Worm (Caenorhabditis elegans) whole organism, late embryonic: Measurements from ENCODE around the gene C29H12.2.

Experiments used
- ceh-14 ChIP-seq: sonication (generic microtip); optimal IDR thresholded peaks from 2 replicates; lab custom pipeline; 2016; ENCODE audit warnings: missing genotype, missing genetic modification characterization, missing compliant biosample characterization
- lim-6 ChIP-seq: sonication (generic microtip); optimal IDR thresholded peaks from 2 replicates; lab custom pipeline; 2016; ENCODE audit warnings: missing genetic modification characterization, missing compliant biosample characterization
- lin-11 ChIP-seq: fragments of 200-800 bp; sonication (Bioruptor generic); optimal IDR thresholded peaks from 2 replicates; lab custom pipeline; 2018; ENCODE audit warnings: mild to moderate bottlenecking, missing genetic modification characterization, missing compliant biosample characterization
- pax-1 ChIP-seq: fragments of 150-350 bp; optimal IDR thresholded peaks from 2 replicates; lab custom pipeline; 2014; ENCODE audit warnings: missing biosample characterization, missing genetic modification characterization
- pha-4 ChIP-seq: fragments of 150-350 bp; optimal IDR thresholded peaks from 2 replicates; lab custom pipeline; 2018; ENCODE audit warnings: missing biosample characterization, missing genetic modification reagents, missing genetic modification characterization
- sox-2 ChIP-seq: fragments of 200-800 bp; sonication (Bioruptor generic); IDR thresholded peaks from 2 replicates; pipeline ENCODE4 v1.3.6; 2022; ENCODE audit warnings: missing genetic modification reagents, missing genetic modification characterization, missing compliant biosample characterization

ce11 chrII:6132595-6132994 is 9.0 kb downstream of the C29H12.2 start, which contains the start of gene abts-3:
- no peak for TF ChIP-seq ceh-14 (tag; lab: Kevin White, UChicago)
- TF ChIP-seq lim-6 (tag; lab: Kevin White, UChicago): no peak
- TF ChIP-seq pax-1: no peak
- TF ChIP-seq lin-11 (tag; lab: Kevin White, UChicago): no peak
- no peak for TF ChIP-seq pha-4 (tag; lab: Kevin White, UChicago)
- no peak for TF ChIP-seq sox-2
